Worm (Caenorhabditis elegans) whole organism, mixed stage, embryonic: ENCODE results near the gene ZC239.21.

ENCODE experiments used
- M03D4.4 ChIP-seq: sonication (generic microtip); optimal IDR thresholded peaks from 2 replicates; lab custom pipeline; 2017; ENCODE audit warnings: mild to moderate bottlenecking, missing genetic modification characterization, missing compliant biosample characterization
- ces-1 ChIP-seq: fragments of 150-350 bp; optimal IDR thresholded peaks from 2 replicates; lab custom pipeline; 2014; ENCODE audit warnings: missing biosample characterization, missing genetic modification reagents, missing genetic modification characterization
- elt-3 ChIP-seq: fragments of 150-350 bp; optimal IDR thresholded peaks from 2 replicates; lab custom pipeline; 2014; ENCODE audit warnings: missing biosample characterization, missing genetic modification characterization
- lin-13 ChIP-seq: fragments of 150-350 bp; optimal IDR thresholded peaks from 2 replicates; lab custom pipeline; 2014; ENCODE audit warnings: missing biosample characterization, missing genetic modification characterization
- lin-32 ChIP-seq: fragments of 200-800 bp; sonication (Bioruptor generic); optimal IDR thresholded peaks from 2 replicates; lab custom pipeline; 2018; ENCODE audit warnings: mild to moderate bottlenecking, missing genetic modification characterization, missing compliant biosample characterization
- lsy-2 ChIP-seq: fragments of 150-350 bp; optimal IDR thresholded peaks from 2 replicates; lab custom pipeline; 2014; ENCODE audit warnings: missing biosample characterization, missing genetic modification characterization
- mep-1 ChIP-seq: fragments of 150-350 bp; optimal IDR thresholded peaks from 2 replicates; lab custom pipeline; 2017; ENCODE audit warnings: missing biosample characterization, missing genetic modification reagents, missing genetic modification characterization, inconsistent platforms
- nhr-12 ChIP-seq: fragments of 150-350 bp; optimal IDR thresholded peaks from 2 replicates; lab custom pipeline; 2014; ENCODE audit warnings: missing biosample characterization, missing genetic modification characterization
- pha-4 ChIP-seq: fragments of 150-350 bp; optimal IDR thresholded peaks from 2 replicates; lab custom pipeline; 2018; ENCODE audit warnings: missing biosample characterization, missing genetic modification reagents, missing genetic modification characterization
- snpc-4 ChIP-seq: fragments of 150-350 bp; optimal IDR thresholded peaks from 2 replicates; lab custom pipeline; 2014; ENCODE audit warnings: missing biosample characterization, missing genetic modification characterization
- unc-62 ChIP-seq: fragments of 150-350 bp; optimal IDR thresholded peaks from 2 replicates; lab custom pipeline; 2014; ENCODE audit warnings: missing biosample characterization, missing genetic modification reagents, missing genetic modification characterization
- zip-8 ChIP-seq: fragments of 150-350 bp; optimal IDR thresholded peaks from 2 replicates; lab custom pipeline; 2014; ENCODE audit warnings: missing biosample characterization, missing genetic modification characterization
- ztf-11 ChIP-seq: fragments of 150-350 bp; optimal IDR thresholded peaks from 2 replicates; lab custom pipeline; 2014; ENCODE audit warnings: missing biosample characterization, missing genetic modification characterization

- TF ChIP-seq pha-4 (tag; lab: Kevin White, UChicago) (no peak), lin-32 (GFP tag; lab: Kevin White, UChicago) (no peak), mep-1 (tag; lab: Kevin White, UChicago) (no peak), unc-62 (GFP tag; lab: Kevin White, UChicago) (no peak), ztf-11 (no peak), nhr-12 (tag; lab: Kevin White, UChicago) (no peak), snpc-4 (tag; lab: Kevin White, UChicago) (no peak), ces-1 (no peak), zip-8 (no peak), elt-3 (tag; lab: Kevin White, UChicago) (no peak), lin-13 (tag; lab: Kevin White, UChicago) (no peak), M03D4.4 (no peak), lsy-2 (tag; lab: Kevin White, UChicago) (no peak)
Measured at ce11 chrII:3172176-3172575, 34.6 kb upstream of the ZC239.21 start, which contains the start of gene Y27F2A.10.
